Fruit fly (Drosophila melanogaster) whole organism, embryonic: ENCODE results near the gene Eig71Ek.

ENCODE experiments used
- BEAF-32 ChIP-seq: fragments of 200-800 bp; sonication (Bioruptor generic); optimal IDR thresholded peaks from 3 replicates; lab custom pipeline; 2017; ENCODE audit warnings: missing biosample characterization, missing genetic modification characterization, mild to moderate bottlenecking, moderate library complexity, missing genetic modification reagents
- Bdp1 ChIP-seq: fragments of 200-800 bp; sonication (Bioruptor generic); optimal IDR thresholded peaks from 3 replicates; lab custom pipeline; 2016; ENCODE audit warnings: missing biosample characterization, missing genetic modification characterization
- Bteb2 ChIP-seq: fragments of 200-800 bp; sonication (Bioruptor generic); optimal IDR thresholded peaks from 2 replicates; lab custom pipeline; 2016; ENCODE audit warnings: missing biosample characterization, missing genetic modification characterization
- CG10209 ChIP-seq: fragments of 200-800 bp; sonication (Bioruptor generic); optimal IDR thresholded peaks from 3 replicates; lab custom pipeline; 2017; ENCODE audit warnings: missing biosample characterization, mild to moderate bottlenecking, missing genetic modification characterization, missing genetic modification reagents
- CG10267 ChIP-seq: fragments of 200-800 bp; sonication (Bioruptor generic); optimal IDR thresholded peaks from 2 replicates; lab custom pipeline; 2018; ENCODE audit warnings: missing biosample characterization, mild to moderate bottlenecking, missing genetic modification characterization, moderate library complexity
- CG10366 ChIP-seq: fragments of 200-800 bp; sonication (Bioruptor generic); IDR thresholded peaks from 2 replicates; pipeline ENCODE4 v1.3.6; 2022; ENCODE audit warnings: missing biosample characterization, missing genetic modification characterization
- CG10959 ChIP-seq: fragments of 200-800 bp; sonication (Bioruptor generic); IDR thresholded peaks from 2 replicates; pipeline ENCODE4 v1.3.6; 2022; ENCODE audit warnings: missing biosample characterization, missing genetic modification characterization
- CG12219 ChIP-seq: fragments of 200-800 bp; sonication (Bioruptor generic); optimal IDR thresholded peaks from 3 replicates; lab custom pipeline; 2018; ENCODE audit warnings: missing biosample characterization, mild to moderate bottlenecking, missing genetic modification characterization
- CG14050 ChIP-seq: fragments of 200-800 bp; sonication (Bioruptor generic); IDR thresholded peaks from 3 replicates; pipeline ENCODE4 v1.3.6; 2022; ENCODE audit warnings: missing biosample characterization, missing genetic modification characterization
- CG1602 ChIP-seq: fragments of 200-800 bp; sonication (Bioruptor generic); optimal IDR thresholded peaks from 3 replicates; lab custom pipeline; 2016; ENCODE audit warnings: missing biosample characterization, missing genetic modification characterization
- CG16813 ChIP-seq: fragments of 200-800 bp; sonication (Bioruptor generic); IDR thresholded peaks from 3 replicates; pipeline ENCODE4 v1.3.6; 2022; ENCODE audit warnings: missing biosample characterization, missing genetic modification characterization; ENCODE audit not compliant: partially characterized antibody
- CG16863 ChIP-seq: fragments of 200-800 bp; sonication (Bioruptor generic); optimal IDR thresholded peaks from 3 replicates; lab custom pipeline; 2016; ENCODE audit warnings: missing biosample characterization, missing genetic modification characterization
- CG17328 ChIP-seq: fragments of 200-800 bp; sonication (Bioruptor generic); IDR thresholded peaks from 2 replicates; pipeline ENCODE4 v1.3.6; 2022; ENCODE audit warnings: missing biosample characterization, missing genetic modification characterization
- CG17912 ChIP-seq: fragments of 200-800 bp; sonication (Bioruptor generic); optimal IDR thresholded peaks from 2 replicates; lab custom pipeline; 2018; ENCODE audit warnings: missing biosample characterization, mild to moderate bottlenecking, missing genetic modification characterization
- CG2889 ChIP-seq: fragments of 200-800 bp; sonication (Bioruptor generic); IDR thresholded peaks from 3 replicates; pipeline ENCODE4 v1.3.6; 2022; ENCODE audit warnings: missing biosample characterization, missing genetic modification characterization
- CG3838 ChIP-seq: fragments of 200-800 bp; sonication (Bioruptor generic); optimal IDR thresholded peaks from 3 replicates; lab custom pipeline; 2016; ENCODE audit warnings: missing biosample characterization, missing genetic modification characterization
- CG42726 ChIP-seq: fragments of 200-800 bp; sonication (Bioruptor generic); IDR thresholded peaks from 2 replicates; pipeline ENCODE4 v1.3.6; 2022; ENCODE audit warnings: missing biosample characterization, missing genetic modification characterization; ENCODE audit not compliant: partially characterized antibody
- CG4360 ChIP-seq: fragments of 200-800 bp; sonication (Bioruptor generic); IDR thresholded peaks from 2 replicates; pipeline ENCODE4 v1.3.6; 2022; ENCODE audit warnings: missing biosample characterization, missing genetic modification characterization
- CG4854 ChIP-seq: fragments of 200-800 bp; sonication (Bioruptor generic); optimal IDR thresholded peaks from 2 replicates; lab custom pipeline; 2016; ENCODE audit warnings: missing biosample characterization, missing genetic modification characterization, inconsistent platforms
- CG7963 ChIP-seq: fragments of 200-800 bp; sonication (Bioruptor generic); IDR thresholded peaks from 3 replicates; pipeline ENCODE4 v1.3.6; 2022; ENCODE audit warnings: missing biosample characterization, missing genetic modification characterization; ENCODE audit not compliant: partially characterized antibody
- CG8359 ChIP-seq: fragments of 200-800 bp; sonication (Bioruptor generic); optimal IDR thresholded peaks from 2 replicates; lab custom pipeline; 2017; ENCODE audit warnings: missing biosample characterization, mild to moderate bottlenecking, missing genetic modification characterization, borderline replicate concordance
- Doc3 ChIP-seq: fragments of 200-800 bp; sonication (Bioruptor generic); IDR thresholded peaks from 3 replicates; pipeline ENCODE4 v1.3.6; 2022; ENCODE audit warnings: missing biosample characterization, missing genetic modification characterization; ENCODE audit not compliant: partially characterized antibody
- HLH54F ChIP-seq: fragments of 200-800 bp; sonication (Bioruptor generic); optimal IDR thresholded peaks from 3 replicates; lab custom pipeline; 2016; ENCODE audit warnings: missing biosample characterization, missing genetic modification characterization
- Hr39 ChIP-seq: fragments of >200 bp; optimal IDR thresholded peaks from 2 replicates; lab custom pipeline; 2017
- Hsf ChIP-seq: fragments of 200-800 bp; sonication (Bioruptor generic); optimal IDR thresholded peaks from 3 replicates; lab custom pipeline; 2016; ENCODE audit warnings: missing biosample characterization, missing genetic modification characterization
- Jarid2 ChIP-seq: fragments of 200-800 bp; sonication (Bioruptor generic); optimal IDR thresholded peaks from 3 replicates; lab custom pipeline; 2017; ENCODE audit warnings: mild to moderate bottlenecking, missing biosample characterization, missing genetic modification reagents, missing genetic modification characterization
- MBD-R2 ChIP-seq: fragments of 200-800 bp; sonication (Bioruptor generic); IDR thresholded peaks from 2 replicates; pipeline ENCODE4 v1.3.6; 2022; ENCODE audit warnings: missing biosample characterization, missing genetic modification characterization
- NFAT ChIP-seq: fragments of 200-800 bp; sonication (Bioruptor generic); IDR thresholded peaks from 2 replicates; pipeline ENCODE4 v1.3.6; 2022; ENCODE audit warnings: missing biosample characterization, missing genetic modification characterization
- Sox100B ChIP-seq: fragments of 200-800 bp; sonication (Bioruptor generic); optimal IDR thresholded peaks from 3 replicates; lab custom pipeline; 2018; ENCODE audit warnings: missing biosample characterization, mild to moderate bottlenecking, missing genetic modification characterization
- Spps ChIP-seq: fragments of 200-800 bp; sonication (Bioruptor generic); optimal IDR thresholded peaks from 2 replicates; lab custom pipeline; 2018; ENCODE audit warnings: missing biosample characterization, mild to moderate bottlenecking, missing genetic modification characterization
- ash1 ChIP-seq: fragments of 200-800 bp; sonication (Bioruptor generic); optimal IDR thresholded peaks from 2 replicates; lab custom pipeline; 2018; ENCODE audit warnings: missing biosample characterization, mild to moderate bottlenecking, missing genetic modification characterization
- bab2 ChIP-seq: fragments of 200-800 bp; sonication (Bioruptor generic); optimal IDR thresholded peaks from 2 replicates; lab custom pipeline; 2016; ENCODE audit warnings: missing biosample characterization, missing genetic modification characterization
- bcd ChIP-seq: fragments of 200-800 bp; sonication (Bioruptor generic); optimal IDR thresholded peaks from 2 replicates; lab custom pipeline; 2017; ENCODE audit warnings: missing biosample characterization, mild to moderate bottlenecking, missing genetic modification characterization
- dan ChIP-seq: fragments of 200-800 bp; sonication (Bioruptor generic); IDR thresholded peaks from 2 replicates; pipeline ENCODE4 v1.3.6; 2022; ENCODE audit warnings: missing biosample characterization, missing genetic modification characterization
- dpn ChIP-seq, 2 experiments: fragments of 200-800 bp; sonication (Bioruptor generic); optimal IDR thresholded peaks; 3 replicates each; lab custom pipeline; 2016; ENCODE audit warnings: missing biosample characterization in 2 of 2, missing genetic modification characterization in 2 of 2
- fd102C ChIP-seq: fragments of 200-800 bp; sonication (Bioruptor generic); optimal IDR thresholded peaks from 2 replicates; lab custom pipeline; 2018; ENCODE audit warnings: missing biosample characterization, mild to moderate bottlenecking, missing genetic modification characterization, moderate library complexity
- hbn ChIP-seq: fragments of 200-800 bp; sonication (Bioruptor generic); IDR thresholded peaks from 2 replicates; pipeline ENCODE4 v1.3.6; 2022; ENCODE audit warnings: missing biosample characterization, missing genetic modification characterization; ENCODE audit not compliant: partially characterized antibody
- kah ChIP-seq: fragments of 200-800 bp; sonication (Bioruptor generic); optimal IDR thresholded peaks from 2 replicates; lab custom pipeline; 2018; ENCODE audit warnings: missing biosample characterization, mild to moderate bottlenecking, missing genetic modification characterization
- ken ChIP-seq: fragments of 200-800 bp; sonication (Bioruptor generic); IDR thresholded peaks from 3 replicates; pipeline ENCODE4 v1.3.6; 2022; ENCODE audit warnings: missing biosample characterization, missing genetic modification characterization
- knrl ChIP-seq: fragments of 200-800 bp; sonication (Bioruptor generic); IDR thresholded peaks from 3 replicates; pipeline ENCODE4 v1.3.6; 2022; ENCODE audit warnings: missing biosample characterization, missing genetic modification characterization; ENCODE audit not compliant: partially characterized antibody
- lbe ChIP-seq: fragments of 200-800 bp; sonication (Bioruptor generic); optimal IDR thresholded peaks from 2 replicates; lab custom pipeline; 2016; ENCODE audit warnings: missing biosample characterization, mild to moderate bottlenecking, missing genetic modification characterization
- lov ChIP-seq, 2 experiments: fragments of 200-800 bp in 1 of 2; fragments of >200 bp in 1 of 2; sonication (Bioruptor generic) in 1 of 2; IDR thresholded peaks in 1 of 2; optimal IDR thresholded peaks in 1 of 2; 2 replicates in 1 of 2; 3 replicates in 1 of 2; pipeline versions ENCODE4 v1.3.6 to Lab custom; 2017 to 2022; ENCODE audit warnings: missing biosample characterization in 1 of 2, missing genetic modification characterization in 1 of 2
- mld ChIP-seq: fragments of 200-800 bp; sonication (Bioruptor generic); IDR thresholded peaks from 3 replicates; pipeline ENCODE4 v1.3.6; 2022; ENCODE audit warnings: missing biosample characterization, missing genetic modification characterization; ENCODE audit not compliant: partially characterized antibody
- sc ChIP-seq, 3 experiments: fragments of >200 bp in 2 of 3; fragments of 200-800 bp in 1 of 3; sonication (Bioruptor generic) in 1 of 3; optimal IDR thresholded peaks; 2 replicates in 2 of 3; 3 replicates in 1 of 3; lab custom pipeline; 2017; ENCODE audit warnings: mild to moderate bottlenecking in 1 of 3, missing biosample characterization in 1 of 3, missing genetic modification characterization in 1 of 3, missing genetic modification reagents in 1 of 3
- slou ChIP-seq: fragments of 200-800 bp; sonication (Bioruptor generic); optimal IDR thresholded peaks from 3 replicates; lab custom pipeline; 2016; ENCODE audit warnings: missing biosample characterization, missing genetic modification characterization
- sr ChIP-seq: fragments of 200-800 bp; sonication (Bioruptor generic); IDR thresholded peaks from 3 replicates; pipeline ENCODE4 v1.3.6; 2022; ENCODE audit warnings: missing biosample characterization, missing genetic modification characterization
- trem ChIP-seq: fragments of 200-800 bp; optimal IDR thresholded peaks from 3 replicates; lab custom pipeline; 2019; ENCODE audit warnings: missing biosample characterization, mild to moderate bottlenecking, missing genetic modification characterization, moderate library complexity
- zf30C ChIP-seq: fragments of 200-800 bp; sonication (Bioruptor generic); optimal IDR thresholded peaks from 3 replicates; lab custom pipeline; 2018; ENCODE audit warnings: missing biosample characterization, mild to moderate bottlenecking, missing genetic modification characterization

Eig71Ek gene

dm6 chr3L:15619626-15620247 is 41.3 kb upstream of the Eig71Ek start, which contains the start of gene Phs (continued):
- TF ChIP-seq Bteb2 (GFP tag; lab: Kevin White, UChicago) (peak; percentile 71), Sox100B (GFP tag; lab: Kevin White, UChicago) (peak; percentile 21), Spps (tag; lab: Kevin White, UChicago) (no peak), CG17328 (GFP tag; lab: Robert Waterston, UW) (peak; percentile 66), kah (no peak), CG2889 (GFP tag; lab: Robert Waterston, UW) (no peak), CG8359 (peak; percentile 11), CG42726 (GFP tag; lab: Robert Waterston, UW) (no peak), lov (optimal IDR thresholded peaks at IDR 0.05; lab: Kevin White, UChicago) (no peak), lov (GFP tag; IDR thresholded peaks at IDR 0.05; lab: Robert Waterston, UW) (peak; percentile 78; the same call in 1 of the 3 replicates), CG3838 (GFP tag; lab: Kevin White, UChicago) (peak; percentile 61), Bdp1 (peak; percentile 84), Hr39 (lab: Kevin White, UChicago) (peak; percentile 72), CG4854 (GFP tag; lab: Kevin White, UChicago) (peak; percentile 77), BEAF-32 (peak; percentile 39), zf30C (GFP tag; lab: Kevin White, UChicago) (peak; percentile 36), lbe (GFP tag; lab: Kevin White, UChicago) (peak; percentile 84), MBD-R2 (GFP tag; lab: Robert Waterston, UW) (peak; percentile 79; the same call in 1 of the 2 replicates), ken (GFP tag; lab: Robert Waterston, UW) (peak; percentile 94), Doc3 (GFP tag; lab: Robert Waterston, UW) (no peak), slou (GFP tag; lab: Kevin White, UChicago) (peak; percentile 59), CG10209 (GFP tag; lab: Kevin White, UChicago) (peak; percentile 80), fd102C (GFP tag; lab: Kevin White, UChicago) (peak; percentile 22), dpn (GFP tag; optimal IDR thresholded peaks at IDR 0.05; lab: Kevin White, UChicago) (peak; percentile 87 to 91), CG16863 (GFP tag; lab: Kevin White, UChicago) (peak; percentile 80), sr (GFP tag; lab: Robert Waterston, UW) (peak; percentile 65; the same call in 2 of the 3 replicates), CG16813 (GFP tag; lab: Robert Waterston, UW) (peak; percentile 55; the same call in 2 of the 3 replicates), CG14050 (GFP tag; lab: Robert Waterston, UW) (peak; percentile 67), dan (GFP tag; lab: Robert Waterston, UW) (no peak), CG7963 (GFP tag; lab: Robert Waterston, UW) (no peak), sc (optimal IDR thresholded peaks at IDR 0.05; lab: Kevin White, UChicago) (no peak), sc (GFP tag; optimal IDR thresholded peaks at IDR 0.05; lab: Kevin White, UChicago) (peak; percentile 36), bab2 (GFP tag; lab: Kevin White, UChicago) (peak; percentile 83), CG1602 (GFP tag; lab: Kevin White, UChicago) (peak; percentile 60), CG12219 (GFP tag; lab: Kevin White, UChicago) (no peak), CG10267 (peak; percentile 100), NFAT (GFP tag; lab: Robert Waterston, UW) (peak; percentile 96), ash1 (GFP tag; lab: Kevin White, UChicago) (peak; percentile 82), hbn (GFP tag; lab: Robert Waterston, UW) (peak; percentile 38; the same call in 1 of the 2 replicates), CG17912 (GFP tag; lab: Kevin White, UChicago) (peak; percentile 81), CG10959 (GFP tag; lab: Robert Waterston, UW) (peak; percentile 55; the same call in 1 of the 2 replicates), CG10366 (peak; percentile 71), knrl (GFP tag; lab: Robert Waterston, UW) (peak; percentile 37; the same call in 1 of the 3 replicates), bcd (GFP tag; lab: Kevin White, UChicago) (peak; percentile 76), trem (peak; percentile 66), mld (GFP tag; lab: Robert Waterston, UW) (no peak), Jarid2 (GFP tag; lab: Kevin White, UChicago) (peak; percentile 62), Hsf (peak; percentile 83), HLH54F (GFP tag; lab: Kevin White, UChicago) (peak; percentile 93), CG4360 (GFP tag; lab: Robert Waterston, UW) (no peak)
